Worm (Caenorhabditis elegans) whole organism, young adult: ENCODE data around the gene R03G8.1.

Source experiments
- B0035.1 ChIP-seq: sonication (generic microtip); optimal IDR thresholded peaks from 2 replicates; lab custom pipeline; 2016; ENCODE audit warnings: missing genetic modification characterization, mild to moderate bottlenecking, missing compliant biosample characterization, missing genotype, missing genetic modification reagents
- B0261.1 ChIP-seq: sonication (generic microtip); optimal IDR thresholded peaks from 2 replicates; lab custom pipeline; 2016; ENCODE audit warnings: mild to moderate bottlenecking, missing genetic modification characterization, moderate library complexity, missing compliant biosample characterization
- C17E4.6 ChIP-seq: fragments of 200-800 bp; sonication (Bioruptor generic); IDR thresholded peaks from 2 replicates; pipeline ENCODE4 v1.3.6; 2022; ENCODE audit warnings: missing genetic modification reagents, missing genetic modification characterization, missing compliant biosample characterization
- F10E7.11 ChIP-seq: sonication (generic microtip); optimal IDR thresholded peaks from 2 replicates; lab custom pipeline; 2017; ENCODE audit warnings: mild to moderate bottlenecking, missing genetic modification characterization, moderate library complexity, missing compliant biosample characterization
- F55B11.4 ChIP-seq: sonication (generic microtip); optimal IDR thresholded peaks from 2 replicates; lab custom pipeline; 2016; ENCODE audit warnings: missing compliant biosample characterization, missing genetic modification characterization, borderline replicate concordance; ENCODE audit not compliant: insufficient read depth
- F57A8.1 ChIP-seq: fragments of 200-800 bp; sonication (Bioruptor generic); optimal IDR thresholded peaks from 2 replicates; lab custom pipeline; 2018; ENCODE audit warnings: mild to moderate bottlenecking, missing genetic modification characterization, moderate library complexity, missing compliant biosample characterization
- F57C9.4 ChIP-seq: sonication (generic microtip); optimal IDR thresholded peaks from 2 replicates; lab custom pipeline; 2017; ENCODE audit warnings: mild to moderate bottlenecking, missing genetic modification characterization, missing compliant biosample characterization
- K11D2.4 ChIP-seq: fragments of 200-800 bp; sonication (Bioruptor generic); IDR thresholded peaks from 2 replicates; pipeline ENCODE4 v1.3.6; 2022; ENCODE audit warnings: missing genetic modification reagents, missing genetic modification characterization, missing compliant biosample characterization
- Y95B8A.8 ChIP-seq: fragments of 200-800 bp; sonication (Bioruptor generic); IDR thresholded peaks from 2 replicates; pipeline ENCODE4 v1.3.6; 2022; ENCODE audit warnings: missing genetic modification reagents, missing genetic modification characterization, missing compliant biosample characterization
- akir-1 ChIP-seq: fragments of 200-800 bp; sonication (Bioruptor generic); optimal IDR thresholded peaks from 2 replicates; lab custom pipeline; 2018; ENCODE audit warnings: mild to moderate bottlenecking, missing genetic modification characterization, moderate library complexity, missing compliant biosample characterization
- aptf-3 ChIP-seq: fragments of 200-800 bp; sonication (Bioruptor generic); IDR thresholded peaks from 2 replicates; pipeline ENCODE4 v1.3.6; 2022; ENCODE audit warnings: missing genetic modification characterization, missing compliant biosample characterization
- athp-1 ChIP-seq: sonication (generic microtip); optimal IDR thresholded peaks from 2 replicates; lab custom pipeline; 2017; ENCODE audit warnings: mild to moderate bottlenecking, missing genetic modification characterization, missing compliant biosample characterization
- attf-3 ChIP-seq: fragments of 200-800 bp; sonication (Bioruptor generic); conservative IDR thresholded peaks from 2 replicates; pipeline ENCODE4 v1.3.6; 2022; ENCODE audit warnings: missing genetic modification reagents, missing genetic modification characterization, missing compliant biosample characterization
- attf-6 ChIP-seq: fragments of 200-800 bp; sonication (Bioruptor generic); IDR thresholded peaks from 2 replicates; pipeline ENCODE4 v1.3.6; 2022; ENCODE audit warnings: missing genetic modification reagents, missing genetic modification characterization, missing compliant biosample characterization
- bed-1 ChIP-seq: fragments of 200-800 bp; sonication (Bioruptor generic); IDR thresholded peaks from 2 replicates; pipeline ENCODE4 v1.3.6; 2022; ENCODE audit warnings: missing genetic modification reagents, missing genetic modification characterization, missing compliant biosample characterization
- bed-2 ChIP-seq: fragments of 200-800 bp; sonication (Bioruptor generic); IDR thresholded peaks from 2 replicates; pipeline ENCODE4 v1.3.6; 2022; ENCODE audit warnings: missing genetic modification reagents, missing genetic modification characterization, missing compliant biosample characterization
- cebp-1 ChIP-seq, 2 experiments: fragments of 200-800 bp in 1 of 2; sonication (Bioruptor generic) in 1 of 2; sonication (generic microtip) in 1 of 2; IDR thresholded peaks in 1 of 2; optimal IDR thresholded peaks in 1 of 2; 2 replicates each; pipeline versions ENCODE4 v1.3.6 to Lab custom; 2017 to 2022; ENCODE audit warnings: missing compliant biosample characterization in 2 of 2, missing genetic modification characterization in 2 of 2, mild to moderate bottlenecking in 1 of 2, missing genetic modification reagents in 1 of 2, moderate library complexity in 1 of 2
- ceh-100 ChIP-seq: fragments of 200-800 bp; sonication (Bioruptor generic); IDR thresholded peaks from 2 replicates; pipeline ENCODE4 v1.3.6; 2022; ENCODE audit warnings: missing genetic modification reagents, missing genetic modification characterization, missing compliant biosample characterization
- ceh-40 ChIP-seq: fragments of 200-800 bp; sonication (Bioruptor generic); IDR thresholded peaks from 2 replicates; pipeline ENCODE4 v1.3.6; 2022; ENCODE audit warnings: missing genetic modification characterization, missing compliant biosample characterization
- chd-7 ChIP-seq: sonication (generic microtip); optimal IDR thresholded peaks from 2 replicates; lab custom pipeline; 2016; ENCODE audit warnings: mild to moderate bottlenecking, missing genetic modification characterization, moderate library complexity, missing compliant biosample characterization
- die-1 ChIP-seq: sonication (generic microtip); optimal IDR thresholded peaks from 2 replicates; lab custom pipeline; 2016; ENCODE audit warnings: missing genotype, mild to moderate bottlenecking, missing genetic modification characterization, missing compliant biosample characterization
- dox-1 ChIP-seq: fragments of 200-800 bp; sonication (Bioruptor generic); IDR thresholded peaks from 2 replicates; pipeline ENCODE4 v1.3.6; 2022; ENCODE audit warnings: missing genetic modification reagents, missing genetic modification characterization, missing compliant biosample characterization
- egl-18 ChIP-seq: fragments of 200-800 bp; sonication (Bioruptor generic); IDR thresholded peaks from 2 replicates; pipeline ENCODE4 v1.3.6; 2022; ENCODE audit warnings: missing genetic modification reagents, missing genetic modification characterization, missing compliant biosample characterization
- ets-4 ChIP-seq: fragments of 200-800 bp; sonication (Bioruptor generic); optimal IDR thresholded peaks from 2 replicates; lab custom pipeline; 2018; ENCODE audit warnings: mild to moderate bottlenecking, missing genetic modification characterization, missing compliant biosample characterization
- gei-17 ChIP-seq: fragments of 200-800 bp; sonication (Bioruptor generic); optimal IDR thresholded peaks from 2 replicates; lab custom pipeline; 2018; ENCODE audit warnings: mild to moderate bottlenecking, missing genetic modification characterization, missing compliant biosample characterization
- hsf-1 ChIP-seq: fragments of 200-800 bp; sonication (Bioruptor generic); IDR thresholded peaks from 2 replicates; pipeline ENCODE4 v1.3.6; 2022; ENCODE audit warnings: missing genetic modification reagents, missing genetic modification characterization, missing compliant biosample characterization
- let-526 ChIP-seq: fragments of 200-800 bp; sonication (Bioruptor generic); IDR thresholded peaks from 2 replicates; pipeline ENCODE4 v1.3.6; 2022; ENCODE audit warnings: missing genetic modification reagents, missing genetic modification characterization, missing compliant biosample characterization
- lin-26 ChIP-seq: fragments of 200-800 bp; sonication (Bioruptor generic); IDR thresholded peaks from 2 replicates; pipeline ENCODE4 v1.3.6; 2022; ENCODE audit warnings: missing genetic modification reagents, missing genetic modification characterization, missing compliant biosample characterization
- lin-35 ChIP-seq, 3 experiments: fragments of 150-350 bp in 2 of 3; sonication (generic microtip) in 1 of 3; optimal IDR thresholded peaks; 2 replicates each; lab custom pipeline; 2014 to 2018; ENCODE audit warnings: missing biosample characterization in 3 of 3, missing genetic modification characterization in 3 of 3, missing genetic modification reagents in 3 of 3
- lin-40 ChIP-seq: sonication (generic microtip); optimal IDR thresholded peaks from 2 replicates; lab custom pipeline; 2016; ENCODE audit warnings: missing genetic modification characterization, mild to moderate bottlenecking, missing compliant biosample characterization, missing genotype, missing genetic modification reagents
- lir-1 ChIP-seq: fragments of 200-800 bp; sonication (Bioruptor generic); conservative IDR thresholded peaks from 2 replicates; pipeline ENCODE4 v1.3.6; 2022; ENCODE audit warnings: missing genetic modification reagents, missing genetic modification characterization, missing compliant biosample characterization
- madf-3 ChIP-seq: fragments of 200-800 bp; sonication (Bioruptor generic); IDR thresholded peaks from 2 replicates; pipeline ENCODE4 v1.3.6; 2022; ENCODE audit warnings: missing genetic modification reagents, missing genetic modification characterization, missing compliant biosample characterization
- madf-6 ChIP-seq: fragments of 200-800 bp; sonication (Bioruptor generic); IDR thresholded peaks from 2 replicates; pipeline ENCODE4 v1.3.6; 2022; ENCODE audit warnings: missing genetic modification reagents, missing genetic modification characterization, missing compliant biosample characterization
- nhr-90 ChIP-seq: sonication (generic microtip); optimal IDR thresholded peaks from 2 replicates; lab custom pipeline; 2016; ENCODE audit warnings: missing genotype, mild to moderate bottlenecking, missing genetic modification characterization, missing compliant biosample characterization
- pbrm-1 ChIP-seq: fragments of 200-800 bp; sonication (Bioruptor generic); IDR thresholded peaks from 2 replicates; pipeline ENCODE4 v1.3.6; 2022; ENCODE audit warnings: missing genetic modification reagents, missing genetic modification characterization, missing compliant biosample characterization
- rec-8 ChIP-seq, 2 experiments: sonication (generic microtip); optimal IDR thresholded peaks; 2 replicates each; lab custom pipeline; 2016; ENCODE audit warnings: mild to moderate bottlenecking in 2 of 2, missing genetic modification characterization in 2 of 2, missing genetic modification reagents in 2 of 2, missing genotype in 2 of 2, missing biosample characterization in 1 of 2, missing compliant biosample characterization in 1 of 2, moderate library complexity in 1 of 2
- repo-1 ChIP-seq: sonication (generic microtip); optimal IDR thresholded peaks from 2 replicates; lab custom pipeline; 2017; ENCODE audit warnings: mild to moderate bottlenecking, missing genetic modification characterization, missing compliant biosample characterization
- snpc-1.1 ChIP-seq: sonication (generic microtip); optimal IDR thresholded peaks from 2 replicates; lab custom pipeline; 2017; ENCODE audit warnings: missing genetic modification characterization, mild to moderate bottlenecking, missing compliant biosample characterization, antibody characterized with exemption, moderate library complexity, missing genotype, missing genetic modification reagents; ENCODE audit not compliant: insufficient read depth
- somi-1 ChIP-seq: fragments of 200-800 bp; sonication (Bioruptor generic); optimal IDR thresholded peaks from 2 replicates; lab custom pipeline; 2018; ENCODE audit warnings: mild to moderate bottlenecking, missing genetic modification characterization, missing compliant biosample characterization
- sptf-2 ChIP-seq: fragments of 200-800 bp; sonication (Bioruptor generic); optimal IDR thresholded peaks from 2 replicates; lab custom pipeline; 2018; ENCODE audit warnings: mild to moderate bottlenecking, missing genetic modification characterization, missing compliant biosample characterization
- tbx-9 ChIP-seq: sonication (generic microtip); optimal IDR thresholded peaks from 2 replicates; lab custom pipeline; 2016; ENCODE audit warnings: borderline replicate concordance, missing genetic modification characterization, inconsistent platforms, missing compliant biosample characterization
- zim-3 ChIP-seq: sonication (generic microtip); optimal IDR thresholded peaks from 2 replicates; lab custom pipeline; 2017; ENCODE audit warnings: mild to moderate bottlenecking, missing genetic modification characterization, moderate library complexity, missing compliant biosample characterization

The R03G8.1 gene

DNA sequence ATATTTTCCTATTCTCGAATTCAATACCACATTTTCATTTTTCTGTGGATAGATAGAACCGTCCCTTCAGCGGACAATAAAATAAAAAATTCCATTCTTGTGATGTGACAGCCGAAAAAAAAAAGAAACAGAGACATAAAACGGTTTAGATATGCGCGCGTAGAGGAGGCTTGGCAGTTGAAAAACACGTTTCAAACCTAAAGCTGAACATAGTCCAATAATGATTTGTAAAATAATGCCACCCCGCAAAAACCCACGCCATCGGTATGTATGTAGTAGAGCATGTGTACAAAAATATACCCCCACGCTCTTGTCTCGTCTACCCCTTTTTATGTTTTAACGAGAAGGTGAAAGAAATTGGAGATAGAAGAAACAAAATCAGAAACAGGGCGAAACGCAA lies 24.3 kb downstream of the R03G8.1 start (continued):
- TF ChIP-seq lin-26: peak; percentile 57; the same call in 1 of the 2 replicates
- TF ChIP-seq gei-17 (GFP tag; lab: Kevin White, UChicago): peak; percentile 4
- TF ChIP-seq attf-3 (GFP tag; lab: Robert Waterston, UW): no peak
- TF ChIP-seq cebp-1 (GFP tag; IDR thresholded peaks at IDR 0.05; lab: Robert Waterston, UW): no peak
- TF ChIP-seq cebp-1 (tag; optimal IDR thresholded peaks at IDR 0.05; lab: Kevin White, UChicago): peak; percentile 67
- 0 out of 2 replicates have a peak, but pooled peaks have one; percentile 41 for TF ChIP-seq pbrm-1
- TF ChIP-seq, all 124 proteins: peak for 24

- no peak for TF ChIP-seq chd-7 (tag; lab: Kevin White, UChicago)
- no peak for TF ChIP-seq ceh-100 (GFP tag; lab: Robert Waterston, UW)
- no peak for TF ChIP-seq cebp-1 (GFP tag; IDR thresholded peaks at IDR 0.05; lab: Robert Waterston, UW)
- TF ChIP-seq cebp-1 (tag; optimal IDR thresholded peaks at IDR 0.05; lab: Kevin White, UChicago): no peak
- no peak for TF ChIP-seq sptf-2
- TF ChIP-seq zim-3: no peak
- TF ChIP-seq die-1: no peak
- no peak for TF ChIP-seq B0261.1 (tag; lab: Kevin White, UChicago)
- TF ChIP-seq ets-4 (GFP tag; lab: Kevin White, UChicago): no peak
- no peak for TF ChIP-seq F57C9.4 (tag; lab: Kevin White, UChicago)
- no peak for TF ChIP-seq B0035.1 (tag; lab: Kevin White, UChicago)
- no peak for TF ChIP-seq hsf-1
- no peak for TF ChIP-seq tbx-9 (tag; lab: Kevin White, UChicago)
- TF ChIP-seq attf-3 (GFP tag; lab: Robert Waterston, UW): no peak
- no peak for TF ChIP-seq lin-40 (tag; lab: Kevin White, UChicago)
- TF ChIP-seq athp-1 (tag; lab: Kevin White, UChicago): no peak
- TF ChIP-seq ceh-40 (GFP tag; lab: Robert Waterston, UW): no peak
- TF ChIP-seq madf-3 (GFP tag; lab: Robert Waterston, UW): no peak
- no peak for TF ChIP-seq egl-18
- TF ChIP-seq dox-1 (GFP tag; lab: Robert Waterston, UW): no peak
- TF ChIP-seq let-526: no peak
- TF ChIP-seq, all 124 proteins: peak for 0
Observed at ce11 chrX:13110004-13110403, 25.6 kb downstream of the R03G8.1 start.

- TF ChIP-seq Y95B8A.8 (GFP tag; lab: Robert Waterston, UW): no peak
- TF ChIP-seq egl-18: no peak
- no peak for TF ChIP-seq madf-3 (GFP tag; lab: Robert Waterston, UW)
- no peak for TF ChIP-seq C17E4.6 (GFP tag; lab: Robert Waterston, UW)
- TF ChIP-seq snpc-1.1 (tag; lab: Kevin White, UChicago): no peak
Observed at ce11 chrX:13112664-13113063, 28.3 kb downstream of the R03G8.1 start.

ce11 chrX:13113457-13113856 lies 29.1 kb downstream of the R03G8.1 start, which contains the start of gene F17H10.2:
Gene F17H10.2, plus strand, starts transcription at chrX:13113772.
- no peak for TF ChIP-seq rec-8 (tag; optimal IDR thresholded peaks at IDR 0.05; lab: Kevin White, UChicago)
- no peak for TF ChIP-seq tbx-9 (tag; lab: Kevin White, UChicago)
- TF ChIP-seq F55B11.4: no peak
- no peak for TF ChIP-seq madf-6 (GFP tag; lab: Robert Waterston, UW)
- TF ChIP-seq chd-7 (tag; lab: Kevin White, UChicago): peak; percentile 29
- TF ChIP-seq dox-1 (GFP tag; lab: Robert Waterston, UW): no peak
- no peak for TF ChIP-seq lir-1 (GFP tag; lab: Robert Waterston, UW)
- no peak for TF ChIP-seq F10E7.11
- TF ChIP-seq F57C9.4 (tag; lab: Kevin White, UChicago): no peak
- peak; percentile 24; the same call in 1 of the 2 replicates for TF ChIP-seq K11D2.4 (GFP tag; lab: Robert Waterston, UW)
- TF ChIP-seq B0035.1 (tag; lab: Kevin White, UChicago): no peak
- TF ChIP-seq F57A8.1 (GFP tag; lab: Kevin White, UChicago): no peak
- TF ChIP-seq lin-35 (GFP tag; optimal IDR thresholded peaks at IDR 0.05; lab: Kevin White, UChicago): no peak
- TF ChIP-seq akir-1 (GFP tag; lab: Kevin White, UChicago): no peak
- TF ChIP-seq lin-40 (tag; lab: Kevin White, UChicago): peak; percentile 20
- no peak for TF ChIP-seq attf-6
- TF ChIP-seq lin-26: 0 out of 2 replicates have a peak, but pooled peaks have one; percentile 47
- no peak for TF ChIP-seq repo-1
- peak; percentile 59 for TF ChIP-seq somi-1 (GFP tag; lab: Kevin White, UChicago)
- no peak for TF ChIP-seq nhr-90
- TF ChIP-seq bed-2 (GFP tag; lab: Robert Waterston, UW): no peak
- no peak for TF ChIP-seq aptf-3 (GFP tag; lab: Robert Waterston, UW)
- no peak for TF ChIP-seq bed-1
